Worm (Caenorhabditis elegans) whole organism, L2 larva: ENCODE measurements around the gene clec-29.

Experiments
- C34F6.9 ChIP-seq: fragments of 150-350 bp; optimal IDR thresholded peaks from 2 replicates; lab custom pipeline; 2014; ENCODE audit warnings: missing biosample characterization, missing genetic modification characterization
- F13H6.1 ChIP-seq: sonication (generic microtip); optimal IDR thresholded peaks from 2 replicates; lab custom pipeline; 2016; ENCODE audit warnings: missing genetic modification characterization, missing compliant biosample characterization
- R02D3.7 ChIP-seq: fragments of 150-350 bp; optimal IDR thresholded peaks from 2 replicates; lab custom pipeline; 2014; ENCODE audit warnings: missing biosample characterization, missing genetic modification characterization
- Y55F3AM.14 ChIP-seq: fragments of 200-800 bp; sonication (Bioruptor generic); optimal IDR thresholded peaks from 2 replicates; lab custom pipeline; 2018; ENCODE audit warnings: mild to moderate bottlenecking, missing genetic modification characterization, missing compliant biosample characterization
- ZK546.5 ChIP-seq: sonication (generic microtip); optimal IDR thresholded peaks from 2 replicates; lab custom pipeline; 2017; ENCODE audit warnings: missing biosample characterization, missing genetic modification characterization
- alr-1 ChIP-seq: fragments of 150-350 bp; optimal IDR thresholded peaks from 2 replicates; lab custom pipeline; 2014; ENCODE audit warnings: missing biosample characterization, missing genetic modification characterization
- aly-2 ChIP-seq: fragments of 150-350 bp; optimal IDR thresholded peaks from 2 replicates; lab custom pipeline; 2014; ENCODE audit warnings: missing biosample characterization, missing genetic modification characterization
- blmp-1 ChIP-seq: sonication (generic microtip); optimal IDR thresholded peaks from 2 replicates; lab custom pipeline; 2017; ENCODE audit warnings: missing genetic modification characterization, mild to moderate bottlenecking, missing compliant biosample characterization, antibody characterized with exemption, moderate library complexity; ENCODE audit not compliant: insufficient read depth
- ceh-16 ChIP-seq: fragments of 150-350 bp; optimal IDR thresholded peaks from 2 replicates; lab custom pipeline; 2014; ENCODE audit warnings: missing biosample characterization, missing genetic modification characterization
- ceh-82 ChIP-seq: fragments of 150-350 bp; optimal IDR thresholded peaks from 2 replicates; lab custom pipeline; 2014; ENCODE audit warnings: missing biosample characterization, missing genetic modification characterization
- crh-2 ChIP-seq: sonication (generic microtip); optimal IDR thresholded peaks from 2 replicates; lab custom pipeline; 2017; ENCODE audit warnings: missing biosample characterization, missing genetic modification characterization
- egl-27 ChIP-seq: sonication (generic microtip); optimal IDR thresholded peaks from 3 replicates; lab custom pipeline; 2017; ENCODE audit warnings: missing biosample characterization, missing genetic modification reagents, missing genetic modification characterization
- elt-1 ChIP-seq: fragments of 150-350 bp; optimal IDR thresholded peaks from 2 replicates; lab custom pipeline; 2014; ENCODE audit warnings: missing biosample characterization, missing genetic modification characterization
- elt-3 ChIP-seq: sonication (generic microtip); optimal IDR thresholded peaks from 2 replicates; lab custom pipeline; 2017; ENCODE audit warnings: missing biosample characterization, missing genetic modification characterization
- fos-1 ChIP-seq: fragments of 150-350 bp; optimal IDR thresholded peaks from 2 replicates; lab custom pipeline; 2014; ENCODE audit warnings: missing biosample characterization, missing genetic modification characterization
- gmeb-1 ChIP-seq: fragments of 150-350 bp; optimal IDR thresholded peaks from 2 replicates; lab custom pipeline; 2014; ENCODE audit warnings: missing biosample characterization, missing genetic modification characterization
- lsy-2 ChIP-seq, 2 experiments: fragments of 150-350 bp in 1 of 2; sonication (generic microtip) in 1 of 2; optimal IDR thresholded peaks; 2 replicates each; lab custom pipeline; 2014 to 2017; ENCODE audit warnings: missing biosample characterization in 2 of 2, missing genetic modification characterization in 2 of 2
- mab-5 ChIP-seq: fragments of 150-350 bp; optimal IDR thresholded peaks from 2 replicates; lab custom pipeline; 2014; ENCODE audit warnings: missing biosample characterization, missing genetic modification characterization
- mbf-1 ChIP-seq: sonication (generic microtip); optimal IDR thresholded peaks from 2 replicates; lab custom pipeline; 2017; ENCODE audit warnings: missing biosample characterization, missing genetic modification characterization
- mdl-1 ChIP-seq, 2 experiments: fragments of 150-350 bp in 1 of 2; sonication (generic microtip) in 1 of 2; optimal IDR thresholded peaks; 2 replicates each; lab custom pipeline; 2017; ENCODE audit warnings: missing biosample characterization in 2 of 2, missing genetic modification characterization in 2 of 2
- nhr-11 ChIP-seq: fragments of 150-350 bp; optimal IDR thresholded peaks from 2 replicates; lab custom pipeline; 2014; ENCODE audit warnings: missing biosample characterization, missing genetic modification characterization
- nhr-12 ChIP-seq: fragments of 150-350 bp; optimal IDR thresholded peaks from 2 replicates; lab custom pipeline; 2014; ENCODE audit warnings: missing biosample characterization, missing genetic modification characterization
- nhr-129 ChIP-seq: fragments of 150-350 bp; optimal IDR thresholded peaks from 2 replicates; lab custom pipeline; 2014; ENCODE audit warnings: missing biosample characterization, missing genetic modification characterization
- nhr-21 ChIP-seq: fragments of 150-350 bp; optimal IDR thresholded peaks from 2 replicates; lab custom pipeline; 2014; ENCODE audit warnings: missing biosample characterization, missing genetic modification characterization
- nhr-6 ChIP-seq: fragments of 150-350 bp; optimal IDR thresholded peaks from 2 replicates; lab custom pipeline; 2014; ENCODE audit warnings: missing biosample characterization, missing genetic modification characterization
- nhr-77 ChIP-seq: fragments of 150-350 bp; optimal IDR thresholded peaks from 2 replicates; lab custom pipeline; 2014; ENCODE audit warnings: missing biosample characterization, missing genetic modification characterization
- sem-4 ChIP-seq: fragments of 150-350 bp; optimal IDR thresholded peaks from 2 replicates; lab custom pipeline; 2014; ENCODE audit warnings: missing biosample characterization, missing genetic modification reagents, missing genetic modification characterization
- skn-1 ChIP-seq: sonication (generic microtip); optimal IDR thresholded peaks from 2 replicates; lab custom pipeline; 2017; ENCODE audit warnings: missing biosample characterization, missing genetic modification characterization
- sma-3 ChIP-seq: sonication (generic microtip); optimal IDR thresholded peaks from 2 replicates; lab custom pipeline; 2016; ENCODE audit warnings: missing genetic modification reagents, missing genetic modification characterization, missing compliant biosample characterization
- sma-9 ChIP-seq, 2 experiments: fragments of 150-350 bp in 1 of 2; sonication (generic microtip) in 1 of 2; optimal IDR thresholded peaks; 2 replicates each; lab custom pipeline; 2014 to 2016; ENCODE audit warnings: missing genetic modification characterization in 2 of 2, mild to moderate bottlenecking in 1 of 2, missing biosample characterization in 1 of 2, missing compliant biosample characterization in 1 of 2, missing genetic modification reagents in 1 of 2, moderate library complexity in 1 of 2
- unc-55 ChIP-seq: fragments of 150-350 bp; sonication (generic microtip); optimal IDR thresholded peaks from 3 replicates; lab custom pipeline; 2014; ENCODE audit warnings: missing biosample characterization, missing genetic modification reagents, missing genetic modification characterization
- unc-62 ChIP-seq: fragments of 150-350 bp; optimal IDR thresholded peaks from 2 replicates; lab custom pipeline; 2014; ENCODE audit warnings: missing biosample characterization, missing genetic modification reagents, missing genetic modification characterization
- zag-1 ChIP-seq: fragments of 150-350 bp; optimal IDR thresholded peaks from 2 replicates; lab custom pipeline; 2014; ENCODE audit warnings: missing biosample characterization, missing genetic modification characterization
- ztf-1 ChIP-seq: fragments of 200-800 bp; sonication (Bioruptor generic); conservative IDR thresholded peaks from 2 replicates; pipeline ENCODE4 v1.3.6; 2022; ENCODE audit warnings: missing genetic modification characterization, missing compliant biosample characterization
- ztf-11 ChIP-seq: sonication (generic microtip); optimal IDR thresholded peaks from 2 replicates; lab custom pipeline; 2017; ENCODE audit warnings: missing biosample characterization, missing genetic modification characterization
- ztf-4 ChIP-seq: fragments of 150-350 bp; optimal IDR thresholded peaks from 2 replicates; lab custom pipeline; 2014; ENCODE audit warnings: missing biosample characterization, missing genetic modification characterization

Gene clec-29

DNA sequence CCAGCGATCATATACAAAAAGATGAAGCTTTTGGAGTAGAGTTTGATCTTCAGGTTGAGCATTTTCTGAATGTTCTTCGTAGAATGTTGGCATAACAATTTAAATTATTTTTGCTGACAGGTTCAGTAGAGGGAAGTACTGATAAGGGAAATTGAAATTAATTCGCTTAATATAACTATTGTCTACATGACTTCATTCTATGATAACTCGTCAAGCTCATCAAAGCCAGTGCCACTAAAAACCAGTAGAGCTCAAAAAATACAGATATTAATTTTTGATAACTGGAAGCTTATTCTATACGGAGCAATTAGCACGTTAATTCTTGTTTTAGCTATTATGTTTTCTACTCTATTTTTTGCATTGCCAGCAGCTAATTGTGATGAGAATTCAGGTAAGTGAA is at the start of gene clec-29, which contains the start of gene clec-39:
clec-29 (minus strand) TSS at position 101 of the 400 bp plus-strand sequence.
clec-39 (plus strand) TSS at position 169 of the 400 bp plus-strand sequence.
- TF ChIP-seq mdl-1 (tag; optimal IDR thresholded peaks at IDR 0.05; lab: Kevin White, UChicago) = no peak
- TF ChIP-seq nhr-11 = no peak
- no peak for TF ChIP-seq gmeb-1 (tag; lab: Kevin White, UChicago)

- no peak for TF ChIP-seq aly-2 (tag; lab: Kevin White, UChicago)
- TF ChIP-seq nhr-21 (tag; lab: Kevin White, UChicago) = no peak
- TF ChIP-seq alr-1 (tag; lab: Kevin White, UChicago) = no peak
- no peak for TF ChIP-seq mbf-1 (tag; lab: Kevin White, UChicago)
- TF ChIP-seq ZK546.5 (tag; lab: Kevin White, UChicago) = no peak
- TF ChIP-seq lsy-2 (tag; optimal IDR thresholded peaks at IDR 0.05; lab: Kevin White, UChicago) = no peak
- TF ChIP-seq elt-1 (tag; lab: Kevin White, UChicago) = no peak
- no peak for TF ChIP-seq mab-5 (tag; lab: Kevin White, UChicago)
- no peak for TF ChIP-seq ztf-4
- TF ChIP-seq ceh-16 (tag; lab: Kevin White, UChicago) = no peak
- TF ChIP-seq nhr-129 (tag; lab: Kevin White, UChicago) = no peak
- TF ChIP-seq blmp-1 (tag; lab: Kevin White, UChicago) = no peak
- TF ChIP-seq mdl-1 (tag; optimal IDR thresholded peaks at IDR 0.05; lab: Kevin White, UChicago) = no peak
Measured at ce11 chrV:16786012-16786411, 47.0 kb upstream of the clec-29 start.

- TF ChIP-seq unc-55 (GFP tag; lab: Kevin White, UChicago) (no peak), ztf-11 (tag; lab: Kevin White, UChicago) (no peak), blmp-1 (tag; lab: Kevin White, UChicago) (no peak), Y55F3AM.14 (GFP tag; lab: Kevin White, UChicago) (no peak), sem-4 (tag; lab: Kevin White, UChicago) (no peak), ZK546.5 (tag; lab: Kevin White, UChicago) (no peak), elt-1 (tag; lab: Kevin White, UChicago) (no peak), alr-1 (tag; lab: Kevin White, UChicago) (no peak), nhr-6 (no peak), nhr-12 (no peak), mab-5 (tag; lab: Kevin White, UChicago) (no peak), gmeb-1 (tag; lab: Kevin White, UChicago) (no peak), C34F6.9 (tag; lab: Kevin White, UChicago) (no peak), zag-1 (tag; lab: Kevin White, UChicago) (no peak), lsy-2 (tag; optimal IDR thresholded peaks at IDR 0.05; lab: Kevin White, UChicago) (no peak), skn-1 (tag; lab: Kevin White, UChicago) (no peak)
Measured at ce11 chrV:16784806-16785205, 45.8 kb upstream of the clec-29 start.

DNA sequence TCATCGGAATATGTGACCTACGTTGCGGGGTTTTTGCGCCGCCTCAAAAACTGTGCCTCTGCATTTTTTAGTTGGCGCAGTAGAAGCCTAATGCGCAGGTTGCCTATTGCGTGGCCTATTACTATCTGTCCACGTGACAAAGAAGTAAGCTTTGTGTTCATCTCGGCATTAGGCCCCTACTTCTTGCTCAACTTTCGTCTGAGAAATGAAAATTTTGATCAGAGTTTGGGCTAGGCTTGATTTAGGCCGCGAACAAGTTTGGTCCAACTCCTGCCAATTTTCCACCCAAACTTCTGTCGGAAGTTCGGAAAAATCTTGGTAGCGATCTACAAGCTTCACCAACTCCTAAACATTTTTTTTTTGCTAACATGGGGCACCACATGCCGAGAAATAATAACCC is 43.0 kb upstream of the clec-29 start:
- TF ChIP-seq mab-5 (tag; lab: Kevin White, UChicago) (no peak), C34F6.9 (tag; lab: Kevin White, UChicago) (no peak), R02D3.7 (tag; lab: Kevin White, UChicago) (no peak), nhr-12 (no peak), ceh-82 (tag; lab: Kevin White, UChicago) (no peak), egl-27 (tag; lab: Kevin White, UChicago) (no peak), zag-1 (tag; lab: Kevin White, UChicago) (no peak), nhr-77 (tag; lab: Kevin White, UChicago) (no peak), ztf-11 (tag; lab: Kevin White, UChicago) (no peak), crh-2 (tag; lab: Kevin White, UChicago) (no peak), aly-2 (tag; lab: Kevin White, UChicago) (no peak), ZK546.5 (tag; lab: Kevin White, UChicago) (no peak), nhr-11 (no peak), elt-3 (tag; lab: Kevin White, UChicago) (no peak), fos-1 (tag; lab: Kevin White, UChicago) (no peak), F13H6.1 (tag; lab: Kevin White, UChicago) (no peak), nhr-21 (tag; lab: Kevin White, UChicago) (no peak)
- TF ChIP-seq, all 48 proteins: peak for 0

DNA sequence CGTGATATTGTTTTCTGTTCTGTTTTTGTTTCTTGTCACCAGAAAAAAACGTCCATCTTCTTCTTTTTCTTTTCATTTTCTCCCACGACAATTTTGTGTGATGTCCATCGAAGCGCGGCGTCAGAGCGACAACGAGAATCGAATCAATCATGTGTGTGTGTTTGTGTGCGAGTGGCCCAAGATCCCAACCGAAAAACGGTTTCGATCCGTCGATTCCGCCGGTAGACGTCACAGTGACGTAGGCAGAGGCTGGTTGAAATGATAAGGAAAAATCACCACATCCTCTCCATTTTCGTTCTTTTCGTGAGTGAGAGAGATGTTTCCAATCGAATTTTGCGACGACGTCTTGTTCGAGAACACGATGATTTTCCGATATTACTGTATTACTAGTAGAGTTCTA is 41.6 kb upstream of the clec-29 start:
- TF ChIP-seq Y55F3AM.14 (GFP tag; lab: Kevin White, UChicago) (no peak), sem-4 (tag; lab: Kevin White, UChicago) (no peak), zag-1 (tag; lab: Kevin White, UChicago) (no peak), elt-3 (tag; lab: Kevin White, UChicago) (no peak), nhr-21 (tag; lab: Kevin White, UChicago) (peak; percentile 41), ceh-16 (tag; lab: Kevin White, UChicago) (no peak), sma-3 (GFP tag; lab: Kevin White, UChicago) (peak; percentile 27), ztf-1 (GFP tag; lab: Robert Waterston, UW) (no peak), sma-9 (GFP tag; optimal IDR thresholded peaks at IDR 0.05; lab: Kevin White, UChicago) (peak; percentile 41), sma-9 (tag; optimal IDR thresholded peaks at IDR 0.05; lab: Kevin White, UChicago) (no peak), R02D3.7 (tag; lab: Kevin White, UChicago) (no peak), unc-62 (GFP tag; lab: Kevin White, UChicago) (no peak), mab-5 (tag; lab: Kevin White, UChicago) (no peak), lsy-2 (tag; optimal IDR thresholded peaks at IDR 0.05; lab: Kevin White, UChicago) (no peak), skn-1 (tag; lab: Kevin White, UChicago) (no peak)
